Worm (Caenorhabditis elegans): ENCODE results near the gene F09C12.2.
"Not testable (repeated sequence)": the region's sequence is repeated elsewhere in the genome, so short reads cannot be mapped to it uniquely, and the experiment has no call there.

Gene F09C12.2

DNA sequence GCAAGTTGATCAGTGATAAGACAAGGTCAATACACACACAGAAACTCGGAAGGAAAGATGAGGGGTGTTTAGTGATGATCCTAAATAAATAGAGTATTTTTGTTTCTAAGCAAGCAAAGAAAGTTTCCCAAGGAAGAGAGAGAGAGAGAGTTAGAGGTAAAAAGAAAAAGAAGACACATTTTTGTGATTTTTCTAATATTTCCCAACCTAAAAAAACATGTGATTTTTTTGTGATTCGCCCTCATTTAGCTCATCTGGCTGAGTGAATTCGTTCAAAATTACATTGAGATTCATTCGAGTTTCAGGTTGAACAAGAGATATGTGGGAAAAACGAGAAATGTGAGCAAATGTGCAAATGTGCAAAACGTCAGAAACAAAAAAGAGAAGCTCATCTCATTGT lies 41.0 kb downstream of the F09C12.2 start, which contains the start of gene srb-16:
Gene srb-16 (minus strand): TSS at position 101 of the 400 bp plus-strand sequence.
- TF ChIP-seq unc-62 (GFP tag; optimal IDR thresholded peaks at IDR 0.05): no peak

ce11 chrII:5154540-5154939 lies 44.7 kb downstream of the F09C12.2 start, which contains the start of gene srb-12:
TSS of gene srb-12 (minus strand) at chrII:5154640.
- TF ChIP-seq unc-62 (GFP tag; optimal IDR thresholded peaks at IDR 0.05): no peak

ce11 chrII:5156983-5157382 lies 47.2 kb downstream of the F09C12.2 start, which contains the start of gene msp-45:
TSS of gene msp-45 (minus strand) at chrII:5157083.
- TF ChIP-seq unc-62 (GFP tag; optimal IDR thresholded peaks at IDR 0.05): no peak

DNA sequence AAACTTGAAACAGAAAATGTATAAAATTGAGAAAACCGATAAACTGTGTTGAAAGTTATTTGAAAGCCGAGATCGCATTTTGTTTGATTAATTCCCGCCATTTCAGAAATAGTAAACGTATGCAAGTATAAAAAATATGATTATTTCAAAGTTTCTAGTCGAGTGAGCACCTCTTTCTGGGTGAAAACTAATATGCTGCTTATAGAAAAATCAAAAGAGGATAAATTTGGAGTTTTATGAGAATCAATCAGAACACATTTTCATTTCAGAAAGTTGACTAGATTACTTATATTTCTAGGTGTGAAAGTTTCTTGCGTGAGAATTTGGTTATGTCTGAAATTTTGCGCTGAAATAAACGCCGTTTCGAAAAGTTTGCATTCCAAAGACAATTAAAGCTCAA lies 47.7 kb downstream of the F09C12.2 start, which contains the start of gene srb-13:
Gene srb-13 (minus strand): TSS at position 101 of the 400 bp plus-strand sequence.
- no peak for TF ChIP-seq unc-62 (GFP tag; optimal IDR thresholded peaks at IDR 0.05)

DNA sequence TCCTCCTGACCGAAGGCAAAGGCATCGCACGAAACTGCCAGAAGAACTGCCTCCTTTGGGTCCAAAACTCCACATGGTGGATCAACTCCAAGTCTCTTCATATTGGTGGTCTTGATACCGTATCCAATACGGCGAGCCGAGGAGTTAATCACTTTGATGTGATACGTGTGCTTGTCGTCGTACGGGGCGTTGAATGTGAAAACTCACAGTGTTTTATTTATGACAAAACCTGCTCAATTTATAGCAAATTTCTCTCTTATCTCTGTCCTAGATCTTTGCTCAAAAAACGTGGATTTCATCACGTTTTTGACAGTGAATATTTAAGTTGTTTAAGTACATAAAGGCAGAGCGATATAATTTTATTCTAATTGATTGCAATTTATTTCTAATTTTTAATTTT lies 49.0 kb downstream of the F09C12.2 start, which contains the start of gene F58A6.9:
Gene F58A6.9 (minus strand): TSS at position 101 of the 400 bp plus-strand sequence.
- TF ChIP-seq unc-62 (GFP tag; optimal IDR thresholded peaks at IDR 0.05): not testable (repeated sequence)

ce11 chrII:5161102-5161501 lies 51.3 kb downstream of the F09C12.2 start, which contains the start of gene C27D6.11:
TSS of gene C27D6.11 (minus strand) at chrII:5161202.
- TF ChIP-seq unc-62 (GFP tag; optimal IDR thresholded peaks at IDR 0.05): no peak
